Fruit fly (Drosophila melanogaster) whole organism, embryonic: ENCODE results near the gene Tcs6.

Experiments
- Abd-B ChIP-seq: fragments of 200-800 bp; sonication (Bioruptor generic); optimal IDR thresholded peaks from 2 replicates; lab custom pipeline; 2018; ENCODE audit warnings: missing biosample characterization, mild to moderate bottlenecking, missing genetic modification characterization, moderate library complexity
- CG10147 ChIP-seq: fragments of 200-800 bp; sonication (Bioruptor generic); optimal IDR thresholded peaks from 2 replicates; lab custom pipeline; 2019; ENCODE audit warnings: missing biosample characterization, mild to moderate bottlenecking, missing genetic modification characterization, moderate library complexity
- CG10321 ChIP-seq: fragments of 200-800 bp; sonication (Bioruptor generic); IDR thresholded peaks from 2 replicates; pipeline ENCODE4 v1.3.6; 2022; ENCODE audit warnings: missing biosample characterization, missing genetic modification characterization
- CG10565 ChIP-seq: fragments of 200-800 bp; sonication (Bioruptor generic); optimal IDR thresholded peaks from 3 replicates; lab custom pipeline; 2016; ENCODE audit warnings: missing biosample characterization, mild to moderate bottlenecking, missing genetic modification characterization
- CG10654 ChIP-seq: fragments of 200-800 bp; sonication (Bioruptor generic); optimal IDR thresholded peaks from 2 replicates; lab custom pipeline; 2016; ENCODE audit warnings: missing biosample characterization, missing genetic modification characterization
- CG11723 ChIP-seq: fragments of 200-800 bp; sonication (Bioruptor generic); optimal IDR thresholded peaks from 2 replicates; lab custom pipeline; 2017; ENCODE audit warnings: missing biosample characterization, mild to moderate bottlenecking, missing genetic modification characterization
- CG16815 ChIP-seq: fragments of 200-800 bp; sonication (Bioruptor generic); optimal IDR thresholded peaks from 3 replicates; lab custom pipeline; 2017; ENCODE audit warnings: missing biosample characterization, mild to moderate bottlenecking, missing genetic modification characterization
- CG17385 ChIP-seq: fragments of 200-800 bp; sonication (Bioruptor generic); optimal IDR thresholded peaks from 3 replicates; lab custom pipeline; 2018; ENCODE audit warnings: missing biosample characterization, mild to moderate bottlenecking, missing genetic modification characterization
- CG17829 ChIP-seq: fragments of 200-800 bp; optimal IDR thresholded peaks from 2 replicates; lab custom pipeline; 2019; ENCODE audit warnings: missing biosample characterization, mild to moderate bottlenecking, missing genetic modification characterization, moderate library complexity
- CG2129 ChIP-seq: fragments of 200-800 bp; sonication (Bioruptor generic); IDR thresholded peaks from 2 replicates; pipeline ENCODE4 v1.3.6; 2022; ENCODE audit warnings: missing biosample characterization, missing genetic modification characterization; ENCODE audit not compliant: partially characterized antibody
- CG30403 ChIP-seq: fragments of 200-800 bp; sonication (Bioruptor generic); optimal IDR thresholded peaks from 3 replicates; lab custom pipeline; 2016; ENCODE audit warnings: missing biosample characterization, missing genetic modification characterization
- CG4820 ChIP-seq: fragments of 200-800 bp; sonication (Bioruptor generic); optimal IDR thresholded peaks from 3 replicates; lab custom pipeline; 2016; ENCODE audit warnings: missing biosample characterization, missing genetic modification characterization
- CG6272 ChIP-seq: fragments of 200-800 bp; sonication (Bioruptor generic); IDR thresholded peaks from 2 replicates; pipeline ENCODE4 v1.3.6; 2022; ENCODE audit warnings: missing biosample characterization, missing genetic modification characterization
- CG8388 ChIP-seq: fragments of 200-800 bp; sonication (Bioruptor generic); optimal IDR thresholded peaks from 2 replicates; lab custom pipeline; 2019; ENCODE audit warnings: missing biosample characterization, mild to moderate bottlenecking, missing genetic modification characterization, moderate library complexity
- CG8924 ChIP-seq: fragments of 200-800 bp; optimal IDR thresholded peaks from 3 replicates; lab custom pipeline; 2019; ENCODE audit warnings: missing biosample characterization, mild to moderate bottlenecking, missing genetic modification characterization, moderate library complexity
- CTCF ChIP-seq: fragments of 200-800 bp; sonication (Bioruptor generic); optimal IDR thresholded peaks from 2 replicates; lab custom pipeline; 2017; ENCODE audit warnings: missing biosample characterization, mild to moderate bottlenecking, missing genetic modification characterization, moderate library complexity
- Dip2 ChIP-seq: fragments of 200-800 bp; sonication (Bioruptor generic); IDR thresholded peaks from 2 replicates; pipeline ENCODE4 v1.3.6; 2022; ENCODE audit warnings: missing biosample characterization, missing genetic modification characterization
- Dref ChIP-seq: fragments of 200-800 bp; sonication (Bioruptor generic); IDR thresholded peaks from 2 replicates; pipeline ENCODE4 v1.3.6; 2022; ENCODE audit warnings: missing biosample characterization, missing genetic modification characterization
- Elba2 ChIP-seq: fragments of 200-800 bp; sonication (Bioruptor generic); optimal IDR thresholded peaks from 3 replicates; lab custom pipeline; 2016; ENCODE audit warnings: missing biosample characterization, missing genetic modification characterization
- Ets97D ChIP-seq: fragments of 200-800 bp; sonication (Bioruptor generic); optimal IDR thresholded peaks from 3 replicates; lab custom pipeline; 2016; ENCODE audit warnings: missing biosample characterization, missing genetic modification characterization
- H15 ChIP-seq: fragments of 200-800 bp; sonication (Bioruptor generic); IDR thresholded peaks from 3 replicates; pipeline ENCODE4 v1.3.6; 2022; ENCODE audit warnings: missing biosample characterization, missing genetic modification characterization
- Nf-YC ChIP-seq: fragments of 200-800 bp; optimal IDR thresholded peaks from 3 replicates; lab custom pipeline; 2019; ENCODE audit warnings: missing biosample characterization, mild to moderate bottlenecking, missing genetic modification characterization, moderate library complexity
- NfI ChIP-seq: fragments of 200-800 bp; sonication (Bioruptor generic); optimal IDR thresholded peaks from 3 replicates; lab custom pipeline; 2018; ENCODE audit warnings: missing biosample characterization, mild to moderate bottlenecking, missing genetic modification characterization, moderate library complexity
- Ptx1 ChIP-seq: fragments of 200-800 bp; sonication (Bioruptor generic); IDR thresholded peaks from 2 replicates; pipeline ENCODE4 v1.3.6; 2022; ENCODE audit warnings: missing biosample characterization, missing genetic modification characterization
- Xbp1 ChIP-seq: fragments of 200-800 bp; sonication (Bioruptor generic); optimal IDR thresholded peaks from 3 replicates; lab custom pipeline; 2016; ENCODE audit warnings: missing biosample characterization, mild to moderate bottlenecking, missing genetic modification characterization
- az2 ChIP-seq: fragments of 200-800 bp; sonication (Bioruptor generic); optimal IDR thresholded peaks from 3 replicates; lab custom pipeline; 2016; ENCODE audit warnings: missing biosample characterization, missing genetic modification characterization
- bab2 ChIP-seq: fragments of 200-800 bp; sonication (Bioruptor generic); optimal IDR thresholded peaks from 2 replicates; lab custom pipeline; 2016; ENCODE audit warnings: missing biosample characterization, missing genetic modification characterization
- bsh ChIP-seq, 2 experiments: fragments of 200-800 bp; sonication (Bioruptor generic); optimal IDR thresholded peaks; 2 replicates each; lab custom pipeline; 2017 to 2018; ENCODE audit warnings: mild to moderate bottlenecking in 2 of 2, missing biosample characterization in 2 of 2, missing genetic modification characterization in 2 of 2, moderate library complexity in 1 of 2
- chif ChIP-seq, 2 experiments: fragments of 200-800 bp; sonication (Bioruptor generic); optimal IDR thresholded peaks; 3 replicates each; lab custom pipeline; 2016; ENCODE audit warnings: missing biosample characterization in 2 of 2, missing genetic modification characterization in 2 of 2
- dmrt11E ChIP-seq: fragments of 200-800 bp; sonication (Bioruptor generic); optimal IDR thresholded peaks from 3 replicates; lab custom pipeline; 2018; ENCODE audit warnings: missing biosample characterization, mild to moderate bottlenecking, missing genetic modification characterization, moderate library complexity
- dysf ChIP-seq: fragments of 200-800 bp; sonication (Bioruptor generic); IDR thresholded peaks from 3 replicates; pipeline ENCODE4 v1.3.6; 2022; ENCODE audit warnings: missing biosample characterization, missing genetic modification characterization
- fd96Cb ChIP-seq: fragments of 200-800 bp; sonication (Bioruptor generic); optimal IDR thresholded peaks from 2 replicates; lab custom pipeline; 2018; ENCODE audit warnings: missing biosample characterization, mild to moderate bottlenecking, missing genetic modification characterization, moderate library complexity
- fu2 ChIP-seq: fragments of 200-800 bp; sonication (Bioruptor generic); optimal IDR thresholded peaks from 2 replicates; lab custom pipeline; 2016; ENCODE audit warnings: missing biosample characterization, missing genetic modification characterization
- gce ChIP-seq: fragments of 200-800 bp; sonication (Bioruptor generic); IDR thresholded peaks from 3 replicates; pipeline ENCODE4 v1.3.6; 2022; ENCODE audit warnings: missing biosample characterization, missing genetic modification characterization
- ind ChIP-seq: fragments of 200-800 bp; sonication (Bioruptor generic); optimal IDR thresholded peaks from 3 replicates; lab custom pipeline; 2016; ENCODE audit warnings: missing biosample characterization, missing genetic modification characterization
- kay ChIP-seq: fragments of 200-800 bp; sonication (Bioruptor generic); optimal IDR thresholded peaks from 2 replicates; lab custom pipeline; 2016; ENCODE audit warnings: missing biosample characterization, missing genetic modification characterization
- klu ChIP-seq: fragments of 200-800 bp; sonication (Bioruptor generic); IDR thresholded peaks from 2 replicates; pipeline ENCODE4 v1.3.6; 2022; ENCODE audit warnings: missing biosample characterization, missing genetic modification characterization
- kni ChIP-seq: fragments of 200-800 bp; sonication (Bioruptor generic); optimal IDR thresholded peaks from 3 replicates; lab custom pipeline; 2017; ENCODE audit warnings: mild to moderate bottlenecking, missing biosample characterization, missing genetic modification reagents, missing genetic modification characterization
- lmd ChIP-seq: fragments of 200-800 bp; sonication (Bioruptor generic); IDR thresholded peaks from 2 replicates; pipeline ENCODE4 v1.3.6; 2022; ENCODE audit warnings: missing biosample characterization, missing genetic modification characterization
- lola ChIP-seq, 3 experiments: fragments of >200 bp in 2 of 3; fragments of 200-800 bp in 1 of 3; sonication (Bioruptor generic) in 1 of 3; optimal IDR thresholded peaks; 2 replicates each; lab custom pipeline; 2017 to 2019; ENCODE audit warnings: missing biosample characterization in 3 of 3, missing genetic modification characterization in 3 of 3, mild to moderate bottlenecking in 1 of 3, moderate library complexity in 1 of 3
- lov ChIP-seq, 2 experiments: fragments of 200-800 bp in 1 of 2; fragments of >200 bp in 1 of 2; sonication (Bioruptor generic) in 1 of 2; IDR thresholded peaks in 1 of 2; optimal IDR thresholded peaks in 1 of 2; 2 replicates in 1 of 2; 3 replicates in 1 of 2; pipeline versions ENCODE4 v1.3.6 to Lab custom; 2017 to 2022; ENCODE audit warnings: missing biosample characterization in 1 of 2, missing genetic modification characterization in 1 of 2
- luna ChIP-seq: fragments of 200-800 bp; sonication (Bioruptor generic); optimal IDR thresholded peaks from 2 replicates; lab custom pipeline; 2016; ENCODE audit warnings: missing biosample characterization, missing genetic modification characterization
- mirr ChIP-seq: fragments of 200-800 bp; sonication (Bioruptor generic); optimal IDR thresholded peaks from 3 replicates; lab custom pipeline; 2018; ENCODE audit warnings: missing biosample characterization, mild to moderate bottlenecking, missing genetic modification characterization
- org-1 ChIP-seq: fragments of 200-800 bp; sonication (Bioruptor generic); optimal IDR thresholded peaks from 2 replicates; lab custom pipeline; 2017; ENCODE audit warnings: missing biosample characterization, missing genetic modification characterization
- sisA ChIP-seq: fragments of 200-800 bp; sonication (Bioruptor generic); IDR thresholded peaks from 2 replicates; pipeline ENCODE4 v1.3.6; 2022; ENCODE audit warnings: missing biosample characterization, missing genetic modification characterization
- slbo ChIP-seq: fragments of 200-800 bp; sonication (Bioruptor generic); IDR thresholded peaks from 2 replicates; pipeline ENCODE4 v1.3.6; 2022; ENCODE audit warnings: missing biosample characterization, missing genetic modification characterization
- tll ChIP-seq, 2 experiments: fragments of 200-800 bp in 1 of 2; fragments of >200 bp in 1 of 2; sonication (Bioruptor generic) in 1 of 2; optimal IDR thresholded peaks; 2 replicates each; lab custom pipeline; 2017 to 2019; ENCODE audit warnings: missing biosample characterization in 2 of 2, missing genetic modification characterization in 2 of 2, mild to moderate bottlenecking in 1 of 2, moderate library complexity in 1 of 2
- twi ChIP-seq: fragments of 200-800 bp; optimal IDR thresholded peaks from 2 replicates; lab custom pipeline; 2019; ENCODE audit warnings: missing biosample characterization, mild to moderate bottlenecking, missing genetic modification characterization, moderate library complexity

The Tcs6 gene

DNA sequence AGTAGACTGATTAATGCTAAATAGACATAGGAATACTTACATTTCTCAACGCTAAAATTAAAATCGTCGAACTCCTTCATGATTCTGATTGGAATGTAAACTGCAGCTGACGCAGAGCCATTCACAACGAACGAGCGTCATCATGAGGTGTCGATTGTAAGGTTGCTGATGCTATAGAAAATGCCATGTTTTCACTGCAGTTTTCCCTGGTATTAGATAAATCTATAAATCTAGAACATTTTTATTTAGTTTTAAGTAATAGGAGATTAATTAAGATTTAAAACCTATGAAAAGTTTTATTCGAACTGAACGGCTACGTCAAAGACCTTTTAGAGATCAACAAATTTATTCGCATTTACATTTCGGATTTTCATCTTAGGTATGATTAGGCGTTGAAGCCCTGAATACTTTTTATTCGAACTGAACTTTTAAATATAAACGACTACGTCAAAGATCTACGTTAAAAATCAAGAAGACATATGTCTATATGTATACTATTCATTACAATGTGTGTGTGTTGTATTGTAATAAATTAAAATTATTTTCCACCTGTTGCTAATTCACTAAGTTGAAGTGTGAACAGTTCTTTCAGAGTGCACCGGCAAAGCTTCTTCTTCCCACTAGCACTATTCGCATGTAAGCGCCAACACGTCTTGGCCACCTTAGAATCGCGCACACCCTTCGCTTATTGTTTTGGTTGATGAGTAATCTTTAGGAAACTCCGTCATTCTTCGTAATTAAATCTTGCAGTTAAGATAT lies 5.7 kb downstream of the Tcs6 start, which contains the start of the genes Exo84 and Vps2 (continued):
- no peak for TF ChIP-seq H15 (GFP tag; lab: Robert Waterston, UW)
- peak; percentile 73 for TF ChIP-seq Ptx1 (GFP tag; lab: Robert Waterston, UW)
- no peak for TF ChIP-seq CTCF
- peak; percentile 38 for TF ChIP-seq bab2 (GFP tag; lab: Kevin White, UChicago)
- TF ChIP-seq Xbp1 = peak; percentile 55
- TF ChIP-seq CG16815 (GFP tag; lab: Kevin White, UChicago) = peak; percentile 66
- peak; percentile 67 for TF ChIP-seq Abd-B (GFP tag; lab: Kevin White, UChicago)
- no peak for TF ChIP-seq kni
- peak; percentile 9 for TF ChIP-seq fd96Cb (tag; lab: Kevin White, UChicago)
- peak; percentile 23; the same call in 1 of the 2 replicates for TF ChIP-seq klu (GFP tag; lab: Robert Waterston, UW)
- no peak for TF ChIP-seq mirr
- TF ChIP-seq luna (GFP tag; lab: Kevin White, UChicago) = no peak
- peak; percentile 46; the same call in 1 of the 2 replicates for TF ChIP-seq sisA (GFP tag; lab: Robert Waterston, UW)
- peak; percentile 9 for TF ChIP-seq chif (GFP tag; optimal IDR thresholded peaks at IDR 0.05; lab: Kevin White, UChicago)
- TF ChIP-seq CG4820 = peak; percentile 14
- TF ChIP-seq lov (optimal IDR thresholded peaks at IDR 0.05; lab: Kevin White, UChicago) = no peak
- no peak for TF ChIP-seq lov (GFP tag; IDR thresholded peaks at IDR 0.05; lab: Robert Waterston, UW)
- TF ChIP-seq CG11723 (GFP tag; lab: Kevin White, UChicago) = no peak
- 0 out of 2 replicates have a peak, but pooled peaks have one; percentile 28 for TF ChIP-seq CG6272 (GFP tag; lab: Robert Waterston, UW)
- TF ChIP-seq Ets97D = peak; percentile 21
- TF ChIP-seq CG17829 (tag; lab: Kevin White, UChicago) = peak; percentile 32
- TF ChIP-seq dmrt11E (tag; lab: Kevin White, UChicago) = peak; percentile 43
- no peak for TF ChIP-seq Dip2
- TF ChIP-seq Nf-YC = peak; percentile 56
- peak; percentile 78 for TF ChIP-seq CG30403
- no peak for TF ChIP-seq CG10654
- TF ChIP-seq CG10565 = no peak
- peak; percentile 80 for TF ChIP-seq dysf
- TF ChIP-seq slbo (GFP tag; lab: Robert Waterston, UW) = peak; percentile 56
- peak in 1 of 2 experiments; percentile 17 for TF ChIP-seq bsh (GFP tag; optimal IDR thresholded peaks at IDR 0.05; lab: Kevin White, UChicago)
- peak; percentile 67 for TF ChIP-seq kay (GFP tag; lab: Kevin White, UChicago)
- no peak for TF ChIP-seq CG2129 (GFP tag; lab: Robert Waterston, UW)
- peak; percentile 50 for TF ChIP-seq CG8924
- peak; percentile 43 for TF ChIP-seq twi (tag; lab: Kevin White, UChicago)
- no peak for TF ChIP-seq CG8388 (GFP tag; lab: Kevin White, UChicago)
- no peak for TF ChIP-seq gce (GFP tag; lab: Robert Waterston, UW)
- TF ChIP-seq NfI (GFP tag; lab: Kevin White, UChicago) = peak; percentile 36
- TF ChIP-seq org-1 (GFP tag; lab: Kevin White, UChicago) = no peak
- TF ChIP-seq ind (GFP tag; lab: Kevin White, UChicago) = peak; percentile 57
- no peak for TF ChIP-seq CG10147
- TF ChIP-seq lmd (GFP tag; lab: Robert Waterston, UW) = no peak; the same call in 1 of the 2 replicates
- no peak for TF ChIP-seq Elba2 (GFP tag; lab: Kevin White, UChicago)
- peak in 1 of 2 experiments; percentile 77 for TF ChIP-seq tll (GFP tag; optimal IDR thresholded peaks at IDR 0.05; lab: Kevin White, UChicago)
- TF ChIP-seq az2 (GFP tag; lab: Kevin White, UChicago) = peak; percentile 41
- no peak for TF ChIP-seq CG10321 (GFP tag; lab: Robert Waterston, UW)
- peak; percentile 14 for TF ChIP-seq fu2 (GFP tag; lab: Kevin White, UChicago)
- peak; percentile 89 for TF ChIP-seq CG17385
- TF ChIP-seq Dref (GFP tag; lab: Robert Waterston, UW) = 0 out of 2 replicates have a peak, but pooled peaks have one; percentile 6
- peak in 1 of 3 experiments; percentile 76 for TF ChIP-seq lola (GFP tag; optimal IDR thresholded peaks at IDR 0.05; lab: Kevin White, UChicago)
